Fruit fly (Drosophila melanogaster) whole organism, embryonic: ENCODE measurements around the gene Or92a.

Experiments used
- Aef1 ChIP-seq: fragments of 200-800 bp; sonication (Bioruptor generic); IDR thresholded peaks from 3 replicates; pipeline ENCODE4 v1.3.6; 2022; ENCODE audit warnings: missing biosample characterization, missing genetic modification characterization
- CG12219 ChIP-seq: fragments of 200-800 bp; sonication (Bioruptor generic); optimal IDR thresholded peaks from 3 replicates; lab custom pipeline; 2018; ENCODE audit warnings: missing biosample characterization, mild to moderate bottlenecking, missing genetic modification characterization
- CG12299 ChIP-seq: fragments of 200-800 bp; sonication (Bioruptor generic); optimal IDR thresholded peaks from 2 replicates; lab custom pipeline; 2018; ENCODE audit warnings: missing biosample characterization, mild to moderate bottlenecking, missing genetic modification characterization
- CG1529 ChIP-seq: fragments of 200-800 bp; sonication (Bioruptor generic); optimal IDR thresholded peaks from 3 replicates; lab custom pipeline; 2018; ENCODE audit warnings: missing biosample characterization, missing genetic modification characterization
- CG15479 ChIP-seq: fragments of 200-800 bp; sonication (Bioruptor generic); optimal IDR thresholded peaks from 3 replicates; lab custom pipeline; 2019; ENCODE audit warnings: missing biosample characterization, mild to moderate bottlenecking, missing genetic modification characterization, moderate library complexity
- CG17359 ChIP-seq: fragments of 200-800 bp; sonication (Bioruptor generic); optimal IDR thresholded peaks from 3 replicates; lab custom pipeline; 2018; ENCODE audit warnings: missing biosample characterization, mild to moderate bottlenecking, missing genetic modification characterization, moderate library complexity
- CG17385 ChIP-seq: fragments of 200-800 bp; sonication (Bioruptor generic); optimal IDR thresholded peaks from 3 replicates; lab custom pipeline; 2018; ENCODE audit warnings: missing biosample characterization, mild to moderate bottlenecking, missing genetic modification characterization
- CG17568 ChIP-seq: fragments of 200-800 bp; sonication (Bioruptor generic); optimal IDR thresholded peaks from 2 replicates; lab custom pipeline; 2018; ENCODE audit warnings: missing biosample characterization, mild to moderate bottlenecking, missing genetic modification characterization, moderate library complexity
- CG18262 ChIP-seq: fragments of 200-800 bp; optimal IDR thresholded peaks from 3 replicates; lab custom pipeline; 2019; ENCODE audit warnings: missing biosample characterization, mild to moderate bottlenecking, missing genetic modification characterization, moderate library complexity
- CG2712 ChIP-seq: fragments of 200-800 bp; optimal IDR thresholded peaks from 3 replicates; lab custom pipeline; 2019; ENCODE audit warnings: missing biosample characterization, mild to moderate bottlenecking, missing genetic modification characterization, moderate library complexity
- CG33557 ChIP-seq: fragments of 200-800 bp; sonication (Bioruptor generic); optimal IDR thresholded peaks from 2 replicates; lab custom pipeline; 2019; ENCODE audit warnings: missing biosample characterization, mild to moderate bottlenecking, missing genetic modification characterization, moderate library complexity
- CG3407 ChIP-seq: fragments of 200-800 bp; sonication (Bioruptor generic); optimal IDR thresholded peaks from 2 replicates; lab custom pipeline; 2018; ENCODE audit warnings: missing biosample characterization, mild to moderate bottlenecking, missing genetic modification characterization
- CG4282 ChIP-seq: fragments of 200-800 bp; sonication (Bioruptor generic); optimal IDR thresholded peaks from 2 replicates; lab custom pipeline; 2016; ENCODE audit warnings: missing biosample characterization, missing genetic modification characterization
- CG4328 ChIP-seq: fragments of 200-800 bp; sonication (Bioruptor generic); optimal IDR thresholded peaks from 3 replicates; lab custom pipeline; 2017; ENCODE audit warnings: missing biosample characterization, missing genetic modification reagents, missing genetic modification characterization
- CG4404 ChIP-seq: fragments of 200-800 bp; sonication (Bioruptor generic); IDR thresholded peaks from 2 replicates; pipeline ENCODE4 v1.3.6; 2022; ENCODE audit warnings: missing biosample characterization, missing genetic modification characterization
- CG7745 ChIP-seq: fragments of 200-800 bp; sonication (Bioruptor generic); optimal IDR thresholded peaks from 2 replicates; lab custom pipeline; 2018; ENCODE audit warnings: missing biosample characterization, mild to moderate bottlenecking, missing genetic modification characterization, moderate library complexity
- CG8290 ChIP-seq, 3 experiments: fragments of 200-800 bp; sonication (Bioruptor generic); optimal IDR thresholded peaks; 2 replicates each; lab custom pipeline; 2016 to 2019; ENCODE audit warnings: missing biosample characterization in 3 of 3, missing genetic modification characterization in 3 of 3, mild to moderate bottlenecking in 2 of 3, moderate library complexity in 1 of 3
- CG8388 ChIP-seq: fragments of 200-800 bp; sonication (Bioruptor generic); optimal IDR thresholded peaks from 2 replicates; lab custom pipeline; 2019; ENCODE audit warnings: missing biosample characterization, mild to moderate bottlenecking, missing genetic modification characterization, moderate library complexity
- CG8924 ChIP-seq: fragments of 200-800 bp; optimal IDR thresholded peaks from 3 replicates; lab custom pipeline; 2019; ENCODE audit warnings: missing biosample characterization, mild to moderate bottlenecking, missing genetic modification characterization, moderate library complexity
- D19A ChIP-seq: fragments of 200-800 bp; optimal IDR thresholded peaks from 3 replicates; lab custom pipeline; 2019; ENCODE audit warnings: missing biosample characterization, mild to moderate bottlenecking, missing genetic modification characterization, moderate library complexity
- Dp ChIP-seq: fragments of 200-800 bp; sonication (Bioruptor generic); optimal IDR thresholded peaks from 2 replicates; lab custom pipeline; 2018; ENCODE audit warnings: missing biosample characterization, mild to moderate bottlenecking, missing genetic modification characterization, moderate library complexity
- Fer2 ChIP-seq: fragments of 200-800 bp; sonication (Bioruptor generic); optimal IDR thresholded peaks from 2 replicates; lab custom pipeline; 2018; ENCODE audit warnings: missing biosample characterization, mild to moderate bottlenecking, missing genetic modification characterization, moderate library complexity
- Hand ChIP-seq: fragments of 200-800 bp; sonication (Bioruptor generic); optimal IDR thresholded peaks from 2 replicates; lab custom pipeline; 2017; ENCODE audit warnings: mild to moderate bottlenecking, missing biosample characterization, missing genetic modification reagents, missing genetic modification characterization
- Kr ChIP-seq: fragments of 200-800 bp; sonication (Bioruptor generic); optimal IDR thresholded peaks from 2 replicates; lab custom pipeline; 2017; ENCODE audit warnings: missing biosample characterization, mild to moderate bottlenecking, missing genetic modification characterization
- MBD-R2 ChIP-seq: fragments of 200-800 bp; sonication (Bioruptor generic); IDR thresholded peaks from 2 replicates; pipeline ENCODE4 v1.3.6; 2022; ENCODE audit warnings: missing biosample characterization, missing genetic modification characterization
- Meics ChIP-seq: fragments of 200-800 bp; sonication (Bioruptor generic); optimal IDR thresholded peaks from 2 replicates; lab custom pipeline; 2017; ENCODE audit warnings: missing biosample characterization, mild to moderate bottlenecking, missing genetic modification characterization
- Six4 ChIP-seq: fragments of 200-800 bp; sonication (Bioruptor generic); optimal IDR thresholded peaks from 2 replicates; lab custom pipeline; 2016; ENCODE audit warnings: missing biosample characterization, missing genetic modification characterization
- Sox100B ChIP-seq: fragments of 200-800 bp; sonication (Bioruptor generic); optimal IDR thresholded peaks from 3 replicates; lab custom pipeline; 2018; ENCODE audit warnings: missing biosample characterization, mild to moderate bottlenecking, missing genetic modification characterization
- Trl ChIP-seq, 3 experiments: fragments of >200 bp in 2 of 3; fragments of 200-800 bp in 1 of 3; sonication (Bioruptor generic) in 1 of 3; optimal IDR thresholded peaks; 2 replicates in 1 of 3; 3 replicates in 2 of 3; lab custom pipeline; 2016 to 2017; ENCODE audit warnings: missing biosample characterization in 1 of 3, missing genetic modification characterization in 1 of 3
- ac ChIP-seq: fragments of 200-800 bp; sonication (Bioruptor generic); optimal IDR thresholded peaks from 3 replicates; lab custom pipeline; 2017; ENCODE audit warnings: missing biosample characterization, mild to moderate bottlenecking, missing genetic modification characterization
- cad ChIP-seq: fragments of >200 bp; optimal IDR thresholded peaks from 2 replicates; lab custom pipeline; 2017; ENCODE audit warnings: missing biosample characterization, missing genetic modification characterization
- fd102C ChIP-seq: fragments of 200-800 bp; sonication (Bioruptor generic); optimal IDR thresholded peaks from 2 replicates; lab custom pipeline; 2018; ENCODE audit warnings: missing biosample characterization, mild to moderate bottlenecking, missing genetic modification characterization, moderate library complexity
- fd64A ChIP-seq: fragments of 200-800 bp; sonication (Bioruptor generic); optimal IDR thresholded peaks from 3 replicates; lab custom pipeline; 2018; ENCODE audit warnings: missing biosample characterization, mild to moderate bottlenecking, missing genetic modification characterization
- gem ChIP-seq: fragments of 200-800 bp; sonication (Bioruptor generic); optimal IDR thresholded peaks from 2 replicates; lab custom pipeline; 2019; ENCODE audit warnings: missing biosample characterization, mild to moderate bottlenecking, missing genetic modification characterization, moderate library complexity
- grn ChIP-seq: fragments of 200-800 bp; sonication (Bioruptor generic); optimal IDR thresholded peaks from 3 replicates; lab custom pipeline; 2017; ENCODE audit warnings: missing biosample characterization, missing genetic modification characterization
- hth ChIP-seq: fragments of >200 bp; optimal IDR thresholded peaks from 2 replicates; lab custom pipeline; 2017; ENCODE audit warnings: inconsistent platforms
- lmd ChIP-seq: fragments of 200-800 bp; sonication (Bioruptor generic); IDR thresholded peaks from 2 replicates; pipeline ENCODE4 v1.3.6; 2022; ENCODE audit warnings: missing biosample characterization, missing genetic modification characterization
- nau ChIP-seq: fragments of 200-800 bp; sonication (Bioruptor generic); optimal IDR thresholded peaks from 3 replicates; lab custom pipeline; 2017; ENCODE audit warnings: missing biosample characterization, mild to moderate bottlenecking, missing genetic modification characterization, missing genetic modification reagents
- nerfin-2 ChIP-seq: fragments of 200-800 bp; sonication (Bioruptor generic); IDR thresholded peaks from 2 replicates; pipeline ENCODE4 v1.3.6; 2022; ENCODE audit warnings: missing biosample characterization, missing genetic modification characterization; ENCODE audit not compliant: partially characterized antibody
- odd ChIP-seq: fragments of 200-800 bp; sonication (Bioruptor generic); optimal IDR thresholded peaks from 2 replicates; lab custom pipeline; 2017; ENCODE audit warnings: missing biosample characterization, mild to moderate bottlenecking, missing genetic modification characterization
- onecut ChIP-seq: fragments of 200-800 bp; sonication (Bioruptor generic); IDR thresholded peaks from 2 replicates; pipeline ENCODE4 v1.3.6; 2022; ENCODE audit warnings: missing biosample characterization, missing genetic modification characterization
- pfk ChIP-seq: fragments of 200-800 bp; sonication (Bioruptor generic); optimal IDR thresholded peaks from 2 replicates; lab custom pipeline; 2018; ENCODE audit warnings: missing biosample characterization, mild to moderate bottlenecking, missing genetic modification characterization, moderate library complexity
- salm ChIP-seq: fragments of 200-800 bp; sonication (Bioruptor generic); optimal IDR thresholded peaks from 2 replicates; lab custom pipeline; 2018; ENCODE audit warnings: missing biosample characterization, mild to moderate bottlenecking, missing genetic modification characterization
- sc ChIP-seq, 3 experiments: fragments of >200 bp in 2 of 3; fragments of 200-800 bp in 1 of 3; sonication (Bioruptor generic) in 1 of 3; optimal IDR thresholded peaks; 2 replicates in 2 of 3; 3 replicates in 1 of 3; lab custom pipeline; 2017; ENCODE audit warnings: mild to moderate bottlenecking in 1 of 3, missing biosample characterization in 1 of 3, missing genetic modification characterization in 1 of 3, missing genetic modification reagents in 1 of 3
- so ChIP-seq: fragments of 200-800 bp; sonication (Bioruptor generic); IDR thresholded peaks from 3 replicates; pipeline ENCODE4 v1.3.6; 2022; ENCODE audit warnings: missing biosample characterization, missing genetic modification characterization
- wek ChIP-seq: fragments of 200-800 bp; sonication (Bioruptor generic); optimal IDR thresholded peaks from 3 replicates; lab custom pipeline; 2018; ENCODE audit warnings: missing biosample characterization, mild to moderate bottlenecking, missing genetic modification characterization, moderate library complexity

Gene Or92a

dm6 chr3R:20542283-20543144 is 37.9 kb downstream of the Or92a start (continued):
- TF ChIP-seq Aef1 (no peak), salm (tag; lab: Kevin White, UChicago) (peak; percentile 4), cad (GFP tag; lab: Kevin White, UChicago) (peak; percentile 77), sc (optimal IDR thresholded peaks at IDR 0.05; lab: Kevin White, UChicago) (no peak), sc (GFP tag; optimal IDR thresholded peaks at IDR 0.05; lab: Kevin White, UChicago) (peak; percentile 14), CG1529 (peak; percentile 71), CG17568 (GFP tag; lab: Kevin White, UChicago) (peak; percentile 42), CG8924 (tag; lab: Kevin White, UChicago) (peak; percentile 39), CG12219 (GFP tag; lab: Kevin White, UChicago) (peak; percentile 41), Six4 (GFP tag; lab: Kevin White, UChicago) (peak; percentile 34), hth (lab: Kevin White, UChicago) (no peak), Hand (GFP tag; lab: Kevin White, UChicago) (no peak), nau (GFP tag; lab: Kevin White, UChicago) (no peak), CG17359 (tag; lab: Kevin White, UChicago) (peak; percentile 62), CG12299 (tag; lab: Kevin White, UChicago) (peak; percentile 39), CG17385 (GFP tag; lab: Kevin White, UChicago) (peak; percentile 11), fd64A (GFP tag; lab: Kevin White, UChicago) (peak; percentile 17), gem (tag; lab: Kevin White, UChicago) (peak; percentile 67), fd102C (GFP tag; lab: Kevin White, UChicago) (peak; percentile 75), D19A (tag; lab: Kevin White, UChicago) (peak; percentile 30), Trl (optimal IDR thresholded peaks at IDR 0.05; lab: Kevin White, UChicago) (no peak), Trl (GFP tag; optimal IDR thresholded peaks at IDR 0.05; lab: Kevin White, UChicago) (peak; percentile 34), ac (GFP tag; lab: Kevin White, UChicago) (peak; percentile 62), MBD-R2 (GFP tag; lab: Robert Waterston, UW) (no peak), Meics (GFP tag; lab: Kevin White, UChicago) (peak; percentile 9), CG4404 (GFP tag; lab: Robert Waterston, UW) (no peak), CG2712 (peak; percentile 67), CG15479 (peak; percentile 83), CG3407 (GFP tag; lab: Kevin White, UChicago) (peak; percentile 51), Kr (peak; percentile 74), CG18262 (tag; lab: Kevin White, UChicago) (peak; percentile 61), CG8388 (GFP tag; lab: Kevin White, UChicago) (peak; percentile 21), onecut (GFP tag; lab: Robert Waterston, UW) (peak; percentile 32; the same call in 1 of the 2 replicates), Fer2 (tag; lab: Kevin White, UChicago) (peak; percentile 18), CG4282 (GFP tag; lab: Kevin White, UChicago) (no peak), CG4328 (peak; percentile 36), wek (peak; percentile 60), CG8290 (GFP tag; optimal IDR thresholded peaks at IDR 0.05; lab: Kevin White, UChicago) (no peak), CG8290 (tag; optimal IDR thresholded peaks at IDR 0.05; lab: Kevin White, UChicago) (peak in 1 of 2 experiments; percentile 39), nerfin-2 (GFP tag; lab: Robert Waterston, UW) (no peak), CG33557 (GFP tag; lab: Kevin White, UChicago) (peak; percentile 84), Sox100B (peak; percentile 77), CG7745 (tag; lab: Kevin White, UChicago) (peak; percentile 75), lmd (GFP tag; lab: Robert Waterston, UW) (no peak), odd (GFP tag; lab: Kevin White, UChicago) (peak; percentile 54), grn (GFP tag; lab: Kevin White, UChicago) (peak; percentile 29), so (peak; percentile 59; the same call in 1 of the 3 replicates), pfk (GFP tag; lab: Kevin White, UChicago) (no peak), Dp (GFP tag; lab: Kevin White, UChicago) (no peak)
